Worm (Caenorhabditis elegans) whole organism, mixed stage, embryonic: ENCODE results near the gene Y38E10A.17.
A peak's percentile ranks its signal among the peaks of the same experiment; 100 is the strongest.

Source experiments
- M03D4.4 ChIP-seq: sonication (generic microtip); optimal IDR thresholded peaks from 2 replicates; lab custom pipeline; 2017; ENCODE audit warnings: mild to moderate bottlenecking, missing genetic modification characterization, missing compliant biosample characterization
- bed-3 ChIP-seq: fragments of 200-800 bp; sonication (Bioruptor generic); optimal IDR thresholded peaks from 3 replicates; lab custom pipeline; 2018; ENCODE audit warnings: mild to moderate bottlenecking, missing genetic modification characterization, moderate library complexity, missing compliant biosample characterization
- blmp-1 ChIP-seq: fragments of 150-350 bp; optimal IDR thresholded peaks from 2 replicates; lab custom pipeline; 2014; ENCODE audit warnings: missing biosample characterization, missing genetic modification characterization
- ceh-39 ChIP-seq: fragments of 150-350 bp; optimal IDR thresholded peaks from 2 replicates; lab custom pipeline; 2014; ENCODE audit warnings: missing biosample characterization, missing genetic modification characterization
- ceh-43 ChIP-seq: fragments of 200-800 bp; sonication (Bioruptor generic); optimal IDR thresholded peaks from 2 replicates; lab custom pipeline; 2018; ENCODE audit warnings: mild to moderate bottlenecking, missing genetic modification characterization, moderate library complexity, missing compliant biosample characterization
- ceh-83 ChIP-seq: fragments of 200-800 bp; sonication (Bioruptor generic); optimal IDR thresholded peaks from 2 replicates; lab custom pipeline; 2018; ENCODE audit warnings: mild to moderate bottlenecking, missing genetic modification characterization, missing compliant biosample characterization
- ces-1 ChIP-seq: fragments of 150-350 bp; optimal IDR thresholded peaks from 2 replicates; lab custom pipeline; 2014; ENCODE audit warnings: missing biosample characterization, missing genetic modification reagents, missing genetic modification characterization
- cnd-1 ChIP-seq: fragments of 200-800 bp; sonication (Bioruptor generic); optimal IDR thresholded peaks from 2 replicates; lab custom pipeline; 2018; ENCODE audit warnings: mild to moderate bottlenecking, missing genetic modification characterization, missing compliant biosample characterization
- drap-1 ChIP-seq: fragments of 200-800 bp; sonication (Bioruptor generic); optimal IDR thresholded peaks from 3 replicates; lab custom pipeline; 2018; ENCODE audit warnings: mild to moderate bottlenecking, missing genetic modification characterization, missing compliant biosample characterization
- elt-1 ChIP-seq: sonication (generic microtip); optimal IDR thresholded peaks from 2 replicates; lab custom pipeline; 2017; ENCODE audit warnings: missing genetic modification characterization, mild to moderate bottlenecking, missing compliant biosample characterization, antibody characterized with exemption, moderate library complexity, borderline replicate concordance; ENCODE audit not compliant: insufficient read depth
- elt-3 ChIP-seq: fragments of 150-350 bp; optimal IDR thresholded peaks from 2 replicates; lab custom pipeline; 2014; ENCODE audit warnings: missing biosample characterization, missing genetic modification characterization
- flh-1 ChIP-seq: fragments of 200-800 bp; sonication (Bioruptor generic); optimal IDR thresholded peaks from 2 replicates; lab custom pipeline; 2018; ENCODE audit warnings: mild to moderate bottlenecking, missing genetic modification characterization, moderate library complexity, missing compliant biosample characterization
- ham-2 ChIP-seq: fragments of 200-800 bp; sonication (Bioruptor generic); optimal IDR thresholded peaks from 2 replicates; lab custom pipeline; 2018; ENCODE audit warnings: mild to moderate bottlenecking, missing genetic modification characterization, missing compliant biosample characterization
- hlh-1 ChIP-seq: fragments of 150-350 bp; optimal IDR thresholded peaks from 2 replicates; lab custom pipeline; 2014; ENCODE audit warnings: missing biosample characterization, missing genetic modification reagents, missing genetic modification characterization
- lin-13 ChIP-seq: fragments of 150-350 bp; optimal IDR thresholded peaks from 2 replicates; lab custom pipeline; 2014; ENCODE audit warnings: missing biosample characterization, missing genetic modification characterization
- lin-32 ChIP-seq: fragments of 200-800 bp; sonication (Bioruptor generic); optimal IDR thresholded peaks from 2 replicates; lab custom pipeline; 2018; ENCODE audit warnings: mild to moderate bottlenecking, missing genetic modification characterization, missing compliant biosample characterization
- lsy-2 ChIP-seq: fragments of 150-350 bp; optimal IDR thresholded peaks from 2 replicates; lab custom pipeline; 2014; ENCODE audit warnings: missing biosample characterization, missing genetic modification characterization
- mab-5 ChIP-seq: fragments of 150-350 bp; optimal IDR thresholded peaks from 2 replicates; lab custom pipeline; 2014; ENCODE audit warnings: missing biosample characterization, missing genetic modification characterization
- mep-1 ChIP-seq: fragments of 150-350 bp; optimal IDR thresholded peaks from 2 replicates; lab custom pipeline; 2017; ENCODE audit warnings: missing biosample characterization, missing genetic modification reagents, missing genetic modification characterization, inconsistent platforms
- mls-2 ChIP-seq: sonication (generic microtip); optimal IDR thresholded peaks from 2 replicates; lab custom pipeline; 2016; ENCODE audit warnings: mild to moderate bottlenecking, missing genetic modification characterization, moderate library complexity, missing compliant biosample characterization
- nhr-12 ChIP-seq: fragments of 150-350 bp; optimal IDR thresholded peaks from 2 replicates; lab custom pipeline; 2014; ENCODE audit warnings: missing biosample characterization, missing genetic modification characterization
- nhr-2 ChIP-seq: fragments of 150-350 bp; optimal IDR thresholded peaks from 2 replicates; lab custom pipeline; 2014; ENCODE audit warnings: missing biosample characterization, missing genetic modification characterization
- nhr-237 ChIP-seq: fragments of 150-350 bp; optimal IDR thresholded peaks from 2 replicates; lab custom pipeline; 2014; ENCODE audit warnings: missing biosample characterization, missing genetic modification characterization
- nhr-28 ChIP-seq: fragments of 150-350 bp; optimal IDR thresholded peaks from 2 replicates; lab custom pipeline; 2014; ENCODE audit warnings: missing biosample characterization, missing genetic modification characterization
- pha-4 ChIP-seq: fragments of 150-350 bp; optimal IDR thresholded peaks from 2 replicates; lab custom pipeline; 2018; ENCODE audit warnings: missing biosample characterization, missing genetic modification reagents, missing genetic modification characterization
- sem-2 ChIP-seq: fragments of 200-800 bp; sonication (Bioruptor generic); optimal IDR thresholded peaks from 2 replicates; lab custom pipeline; 2018; ENCODE audit warnings: mild to moderate bottlenecking, missing genetic modification characterization, missing compliant biosample characterization
- sptf-1 ChIP-seq: sonication (generic microtip); optimal IDR thresholded peaks from 2 replicates; lab custom pipeline; 2017; ENCODE audit warnings: mild to moderate bottlenecking, missing genetic modification characterization, moderate library complexity, missing compliant biosample characterization
- unc-120 ChIP-seq: sonication (generic microtip); optimal IDR thresholded peaks from 2 replicates; lab custom pipeline; 2017; ENCODE audit warnings: missing genetic modification characterization, missing compliant biosample characterization; ENCODE audit not compliant: poor library complexity, severe bottlenecking
- unc-39 ChIP-seq: fragments of 150-350 bp; optimal IDR thresholded peaks from 2 replicates; lab custom pipeline; 2014; ENCODE audit warnings: missing biosample characterization, missing genetic modification characterization
- unc-62 ChIP-seq: fragments of 150-350 bp; optimal IDR thresholded peaks from 2 replicates; lab custom pipeline; 2014; ENCODE audit warnings: missing biosample characterization, missing genetic modification reagents, missing genetic modification characterization
- zip-8 ChIP-seq: fragments of 150-350 bp; optimal IDR thresholded peaks from 2 replicates; lab custom pipeline; 2014; ENCODE audit warnings: missing biosample characterization, missing genetic modification characterization

The Y38E10A.17 gene

DNA sequence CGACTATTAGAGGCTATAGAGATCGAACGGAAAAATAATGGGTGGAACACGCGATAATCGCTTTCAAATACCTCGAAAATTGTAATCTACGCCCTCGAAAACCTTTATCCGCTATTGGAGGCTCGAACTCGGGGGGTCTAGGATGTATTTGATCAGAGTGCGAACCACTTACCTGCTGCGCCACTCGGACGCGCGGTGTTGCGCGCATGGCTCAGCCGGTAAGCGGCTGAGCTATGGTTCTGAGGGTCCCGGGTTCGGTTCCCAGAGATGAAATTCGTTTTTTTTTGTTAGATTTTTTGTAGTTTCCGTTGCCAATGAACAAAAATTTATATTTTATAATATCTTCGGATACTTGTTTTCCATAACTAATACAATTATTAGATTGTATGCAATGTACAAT is 33.5 kb upstream of the Y38E10A.17 start:
- TF ChIP-seq ces-1 (GFP tag; lab: Kevin White, UChicago) (peak; percentile 16), zip-8 (no peak)
- TF ChIP-seq, all 35 proteins: peak for 1

ce11 chrII:12666042-12666441 is 31.4 kb upstream of the Y38E10A.17 start:
- TF ChIP-seq blmp-1, result no peak
- no peak for TF ChIP-seq elt-3 (tag; lab: Kevin White, UChicago)
- TF ChIP-seq sem-2 (GFP tag; lab: Kevin White, UChicago), result no peak
- TF ChIP-seq cnd-1 (tag; lab: Kevin White, UChicago), result no peak
- TF ChIP-seq unc-62 (GFP tag; lab: Kevin White, UChicago), result no peak
- no peak for TF ChIP-seq elt-1 (tag; lab: Kevin White, UChicago)
- TF ChIP-seq drap-1 (GFP tag; lab: Kevin White, UChicago), result no peak
- no peak for TF ChIP-seq ceh-39 (tag; lab: Kevin White, UChicago)
- no peak for TF ChIP-seq zip-8
- no peak for TF ChIP-seq ham-2 (GFP tag; lab: Kevin White, UChicago)

DNA sequence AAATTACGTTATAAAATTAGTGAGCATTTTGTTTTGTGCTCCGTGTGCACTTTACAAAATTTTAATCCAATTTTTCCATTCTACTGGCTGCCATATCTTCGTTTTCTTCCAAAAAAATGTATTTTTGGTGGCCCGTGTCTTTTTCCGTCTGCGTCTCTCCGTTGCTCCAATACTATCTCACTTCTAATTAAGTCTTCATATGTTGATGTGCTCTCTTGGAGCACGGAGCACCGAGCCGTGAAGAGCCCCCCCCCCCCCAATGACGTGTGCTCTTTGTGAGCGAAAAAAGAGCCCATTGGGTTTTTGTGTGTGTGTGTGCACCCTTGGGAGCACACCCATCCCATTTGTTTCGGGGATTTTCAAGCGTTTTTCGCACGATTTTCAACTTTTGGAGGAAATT is 30.4 kb upstream of the Y38E10A.17 start:
- TF ChIP-seq sptf-1 (tag; lab: Kevin White, UChicago) (peak; percentile 16), lin-13 (tag; lab: Kevin White, UChicago) (no peak), ces-1 (GFP tag; lab: Kevin White, UChicago) (peak; percentile 69)

DNA sequence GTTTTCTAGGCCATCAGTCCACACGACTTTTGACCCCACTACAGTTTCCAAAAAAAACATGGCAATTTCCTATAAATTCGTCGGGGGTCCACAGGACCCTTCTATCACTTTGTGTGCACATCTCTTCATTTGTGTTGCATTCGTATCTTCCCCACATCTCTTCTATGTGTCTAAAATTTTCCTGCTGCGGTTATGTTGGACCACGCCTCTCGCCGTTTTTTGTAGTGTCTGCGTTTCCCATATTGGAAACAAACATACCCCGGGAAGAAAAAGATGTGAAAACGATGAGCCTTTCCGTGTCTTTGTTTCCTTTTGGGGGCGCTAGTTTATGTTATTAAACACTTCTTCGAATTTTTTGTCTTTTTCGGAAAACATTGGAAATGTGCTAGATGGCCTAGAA is 27.3 kb upstream of the Y38E10A.17 start:
- no peak for TF ChIP-seq elt-1 (tag; lab: Kevin White, UChicago)
- no peak for TF ChIP-seq unc-62 (GFP tag; lab: Kevin White, UChicago)
- TF ChIP-seq ceh-83 (GFP tag; lab: Kevin White, UChicago), result no peak
- no peak for TF ChIP-seq nhr-28
- TF ChIP-seq nhr-2 (tag; lab: Kevin White, UChicago), result no peak
- no peak for TF ChIP-seq mep-1 (tag; lab: Kevin White, UChicago)
- TF ChIP-seq lin-13 (tag; lab: Kevin White, UChicago), result no peak
- no peak for TF ChIP-seq bed-3
- no peak for TF ChIP-seq nhr-237 (tag; lab: Kevin White, UChicago)
- TF ChIP-seq, all 35 proteins: peak for 0

DNA sequence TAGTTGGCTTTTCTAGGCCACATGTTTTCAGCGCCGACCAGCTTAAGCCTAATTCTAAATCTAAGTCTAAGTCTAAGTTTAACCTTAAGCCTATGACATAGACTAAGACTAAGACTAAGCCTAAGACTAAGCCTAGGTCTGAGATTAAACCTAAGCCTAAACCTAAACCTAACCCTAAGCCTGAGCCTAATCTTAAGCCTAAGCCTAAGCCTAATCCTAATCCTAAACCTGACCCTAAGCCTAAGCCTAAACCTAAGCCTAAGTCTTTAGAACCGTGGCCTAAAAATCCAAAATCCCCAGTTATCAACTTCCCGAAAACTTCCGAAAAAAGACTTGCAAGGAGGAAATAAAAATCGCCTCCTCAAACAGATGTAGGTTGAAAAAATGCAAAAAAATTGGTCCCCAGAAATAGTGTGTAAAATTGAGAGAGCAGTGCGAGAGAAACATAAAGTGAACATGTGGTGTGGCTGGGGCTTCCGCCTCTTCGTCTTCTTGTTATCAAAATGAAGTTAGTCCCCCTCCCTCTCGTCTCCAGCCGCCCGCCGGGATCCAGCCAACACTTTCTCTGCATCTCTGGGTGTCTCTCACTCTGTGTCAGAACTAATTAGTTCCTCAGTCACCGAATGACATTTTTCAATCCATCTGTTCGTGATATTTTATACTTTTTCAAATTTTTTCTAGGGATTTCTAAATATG is 25.2 kb upstream of the Y38E10A.17 start:
- no peak for TF ChIP-seq mep-1 (tag; lab: Kevin White, UChicago)
- TF ChIP-seq ces-1 (GFP tag; lab: Kevin White, UChicago), result peak; percentile 36
- peak; percentile 66 for TF ChIP-seq hlh-1 (tag; lab: Kevin White, UChicago)

- TF ChIP-seq ceh-39 (tag; lab: Kevin White, UChicago) (no peak), mab-5 (tag; lab: Kevin White, UChicago) (no peak), drap-1 (GFP tag; lab: Kevin White, UChicago) (no peak), ces-1 (GFP tag; lab: Kevin White, UChicago) (no peak), unc-62 (GFP tag; lab: Kevin White, UChicago) (no peak), nhr-237 (tag; lab: Kevin White, UChicago) (no peak), mep-1 (tag; lab: Kevin White, UChicago) (no peak), lsy-2 (tag; lab: Kevin White, UChicago) (no peak), lin-13 (tag; lab: Kevin White, UChicago) (no peak), ham-2 (GFP tag; lab: Kevin White, UChicago) (no peak), ceh-83 (GFP tag; lab: Kevin White, UChicago) (no peak), nhr-2 (tag; lab: Kevin White, UChicago) (no peak), lin-32 (GFP tag; lab: Kevin White, UChicago) (no peak)
These were observed 23.8 kb upstream of the Y38E10A.17 start for ce11 chrII:12658409-12658808.

DNA sequence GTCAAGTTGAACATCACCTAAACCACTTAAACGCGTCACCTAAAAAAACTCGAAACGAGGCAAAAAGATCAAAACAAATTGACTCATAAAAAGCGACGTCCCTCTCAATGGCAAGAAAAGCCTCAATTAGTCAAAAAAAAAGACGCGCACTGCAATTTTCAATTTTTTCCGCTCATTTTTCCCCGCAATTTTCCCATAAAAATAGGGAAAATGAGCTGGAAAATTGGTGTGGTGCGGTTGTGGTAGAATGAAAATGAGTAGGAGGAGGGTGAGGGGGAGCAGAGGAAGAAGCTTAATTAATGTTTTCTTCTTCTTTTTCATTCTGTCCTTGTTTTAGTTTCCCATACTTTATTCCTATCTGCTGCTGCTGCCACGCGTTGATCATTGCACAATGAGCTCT is 23.0 kb upstream of the Y38E10A.17 start:
- TF ChIP-seq flh-1 (GFP tag; lab: Kevin White, UChicago) (no peak), nhr-237 (tag; lab: Kevin White, UChicago) (no peak), nhr-2 (tag; lab: Kevin White, UChicago) (no peak), sem-2 (GFP tag; lab: Kevin White, UChicago) (no peak), M03D4.4 (tag; lab: Kevin White, UChicago) (no peak), sptf-1 (tag; lab: Kevin White, UChicago) (no peak), bed-3 (no peak), drap-1 (GFP tag; lab: Kevin White, UChicago) (no peak), nhr-12 (no peak), pha-4 (tag; lab: Kevin White, UChicago) (no peak), cnd-1 (tag; lab: Kevin White, UChicago) (no peak), ceh-43 (GFP tag; lab: Kevin White, UChicago) (no peak), unc-120 (no peak), nhr-28 (no peak), ham-2 (GFP tag; lab: Kevin White, UChicago) (no peak), unc-39 (tag; lab: Kevin White, UChicago) (no peak), ceh-83 (GFP tag; lab: Kevin White, UChicago) (no peak), elt-1 (tag; lab: Kevin White, UChicago) (no peak), mls-2 (tag; lab: Kevin White, UChicago) (no peak)
